Worm (Caenorhabditis elegans): ENCODE measurements around the gene F54F12.2.

Gene F54F12.2

DNA sequence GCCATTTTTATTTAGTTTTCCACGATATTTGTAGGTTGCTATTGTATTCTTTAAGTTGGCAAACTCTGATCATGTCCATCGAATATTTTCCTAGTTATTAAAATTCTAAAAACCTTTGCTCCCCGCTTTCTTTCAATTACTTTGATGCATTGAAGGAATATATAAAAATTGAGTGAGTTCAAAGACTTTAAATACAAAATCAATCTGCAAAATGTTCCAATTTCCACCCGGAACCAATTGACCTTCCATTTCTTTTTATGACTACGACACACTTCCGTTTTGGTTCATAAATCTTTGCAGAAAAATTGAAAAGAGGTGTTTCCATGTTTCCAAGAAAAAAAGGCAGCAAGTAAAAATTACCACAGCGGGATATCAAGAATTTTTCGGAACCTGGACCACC lies at the start of gene F54F12.2:
Gene F54F12.2 (plus strand): TSS at position 301 of the 400 bp plus-strand sequence.
- TF ChIP-seq nhr-21 (tag; optimal IDR thresholded peaks at IDR 0.05) (no peak), nhr-25 (tag; optimal IDR thresholded peaks at IDR 0.05) (no peak), nhr-129 (tag; optimal IDR thresholded peaks at IDR 0.05) (no peak), nhr-237 (tag; optimal IDR thresholded peaks at IDR 0.05) (no peak), sem-4 (tag; optimal IDR thresholded peaks at IDR 0.05) (no peak), unc-39 (tag; optimal IDR thresholded peaks at IDR 0.05) (no peak), alr-1 (tag; optimal IDR thresholded peaks at IDR 0.05) (no peak), ztf-4 (tag; optimal IDR thresholded peaks at IDR 0.05) (no peak), mab-5 (tag; optimal IDR thresholded peaks at IDR 0.05) (no peak), R02D3.7 (tag; optimal IDR thresholded peaks at IDR 0.05) (no peak), skn-1 (tag; optimal IDR thresholded peaks at IDR 0.05) (no peak)

DNA sequence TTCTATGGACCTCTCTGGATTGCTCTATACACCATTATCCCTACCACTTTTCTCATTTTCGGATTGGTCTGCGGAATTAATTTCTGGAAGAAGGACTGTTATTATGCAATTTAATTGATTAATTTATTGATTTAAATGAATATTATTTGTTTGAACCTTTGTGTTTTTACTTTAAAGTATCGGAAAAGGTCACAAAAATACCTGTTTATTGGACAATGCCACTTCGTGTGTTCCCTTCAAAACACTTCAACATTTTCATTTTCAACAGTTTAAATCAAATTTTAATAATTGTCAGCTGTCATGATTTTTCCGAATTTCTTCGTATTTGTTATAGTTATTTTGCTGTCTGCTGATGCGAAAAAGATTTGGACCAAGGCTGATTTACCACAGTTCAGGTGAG lies 48.8 kb upstream of the F54F12.2 start, which contains the start of gene ZK1010.12:
Gene ZK1010.12 (plus strand): TSS at position 301 of the 400 bp plus-strand sequence.
- TF ChIP-seq mbf-1 (tag; optimal IDR thresholded peaks at IDR 0.05) (no peak), nhr-12 (tag; optimal IDR thresholded peaks at IDR 0.05) (no peak), alr-1 (tag; optimal IDR thresholded peaks at IDR 0.05) (no peak), nhr-23 (tag; optimal IDR thresholded peaks at IDR 0.05) (no peak), F13H6.1 (tag; optimal IDR thresholded peaks at IDR 0.05) (no peak), nhr-237 (tag; optimal IDR thresholded peaks at IDR 0.05) (no peak), nhr-25 (tag; optimal IDR thresholded peaks at IDR 0.05) (no peak), ceh-82 (tag; optimal IDR thresholded peaks at IDR 0.05) (no peak), lin-39 (tag; optimal IDR thresholded peaks at IDR 0.05) (no peak), dmd-4 (tag; optimal IDR thresholded peaks at IDR 0.05) (no peak), blmp-1 (tag; optimal IDR thresholded peaks at IDR 0.05; ENCODE audit: insufficient read depth) (no peak), nhr-21 (tag; optimal IDR thresholded peaks at IDR 0.05) (no peak), sma-9 (GFP tag; optimal IDR thresholded peaks at IDR 0.05) (no peak), sma-9 (tag; optimal IDR thresholded peaks at IDR 0.05) (no peak), zag-1 (tag; optimal IDR thresholded peaks at IDR 0.05) (no peak), unc-62 (GFP tag; optimal IDR thresholded peaks at IDR 0.05) (no peak), snpc-4 (tag; optimal IDR thresholded peaks at IDR 0.05) (no peak), lin-11 (tag; optimal IDR thresholded peaks at IDR 0.05) (no peak)

DNA sequence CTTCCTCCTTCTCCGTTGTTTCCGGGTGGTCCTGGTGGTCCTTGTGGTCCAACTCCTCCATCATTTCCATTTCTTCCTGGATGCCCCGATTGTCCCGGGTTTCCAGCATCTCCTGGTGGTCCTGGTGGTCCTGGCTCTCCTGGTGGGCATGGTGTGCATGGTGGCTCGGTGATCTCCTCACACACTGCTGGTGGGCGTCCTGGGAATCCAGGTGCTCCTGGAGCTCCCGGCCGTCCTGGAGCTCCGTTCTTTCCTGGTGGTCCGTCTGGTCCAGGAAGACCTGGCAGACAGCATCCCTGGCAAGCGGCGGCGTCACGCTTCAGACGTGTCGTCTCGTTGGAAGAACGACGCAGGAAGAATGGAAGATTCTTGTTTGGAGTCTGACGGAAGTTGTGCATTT lies 46.8 kb upstream of the F54F12.2 start:
- TF ChIP-seq ceh-16 (tag; optimal IDR thresholded peaks at IDR 0.05), result no peak

DNA sequence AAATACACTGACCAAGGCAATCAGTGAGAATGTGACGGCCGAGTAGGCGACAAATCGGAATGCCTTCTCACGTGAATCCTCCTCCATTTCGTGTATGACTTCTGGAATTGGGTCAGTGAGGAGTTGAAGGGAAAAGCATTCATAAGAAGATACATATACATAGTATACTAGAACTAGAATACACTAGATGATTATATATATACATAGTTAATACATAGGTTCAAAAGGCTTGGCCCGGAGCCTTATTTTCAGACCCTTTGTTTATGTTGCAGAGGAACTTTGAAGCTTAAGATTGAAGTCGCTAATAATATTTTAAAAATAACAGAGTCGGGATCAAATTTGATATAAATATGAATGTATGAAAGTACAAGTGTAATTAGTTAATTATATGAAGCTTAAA lies 46.2 kb upstream of the F54F12.2 start, which contains the start of gene col-97:
Gene col-97 (minus strand): TSS at position 101 of the 400 bp plus-strand sequence.
- no peak for TF ChIP-seq Y55F3AM.14 (GFP tag; optimal IDR thresholded peaks at IDR 0.05)
- TF ChIP-seq lin-13 (GFP tag; optimal IDR thresholded peaks at IDR 0.05), result no peak

DNA sequence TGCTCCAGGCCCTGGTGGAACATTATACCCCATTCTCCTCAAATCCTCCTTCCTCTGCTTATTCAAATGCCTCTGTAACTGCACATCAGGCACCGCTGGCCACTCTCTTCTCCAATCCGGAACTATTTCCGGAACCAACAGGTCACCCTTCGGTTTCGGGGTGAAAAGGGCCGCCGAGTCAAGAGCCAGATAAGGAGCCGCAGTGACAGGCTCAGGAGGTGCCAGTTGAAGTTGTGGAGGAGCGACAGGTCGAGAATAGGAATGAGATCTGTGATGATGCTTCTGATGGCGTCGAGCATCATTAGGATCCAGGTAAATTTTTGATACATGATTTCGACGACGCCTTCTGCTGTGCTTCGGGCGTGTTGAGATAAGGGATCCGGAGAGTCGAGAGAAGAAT lies 41.6 kb upstream of the F54F12.2 start:
- TF ChIP-seq nhr-129 (tag; optimal IDR thresholded peaks at IDR 0.05), result no peak
- TF ChIP-seq egl-27 (tag; optimal IDR thresholded peaks at IDR 0.05), result no peak
- TF ChIP-seq peb-1 (tag; optimal IDR thresholded peaks at IDR 0.05), result no peak
- TF ChIP-seq lin-39 (tag; optimal IDR thresholded peaks at IDR 0.05), result no peak
- no peak for TF ChIP-seq sem-4 (tag; optimal IDR thresholded peaks at IDR 0.05)
- no peak for TF ChIP-seq zag-1 (tag; optimal IDR thresholded peaks at IDR 0.05)
- no peak for TF ChIP-seq unc-62 (GFP tag; optimal IDR thresholded peaks at IDR 0.05)
- no peak for TF ChIP-seq blmp-1 (tag; optimal IDR thresholded peaks at IDR 0.05; ENCODE audit: insufficient read depth)
- no peak for TF ChIP-seq lin-13 (GFP tag; optimal IDR thresholded peaks at IDR 0.05)
- no peak for TF ChIP-seq sma-3 (GFP tag; optimal IDR thresholded peaks at IDR 0.05)
- no peak for TF ChIP-seq sma-9 (GFP tag; optimal IDR thresholded peaks at IDR 0.05)
- no peak for TF ChIP-seq sma-9 (tag; optimal IDR thresholded peaks at IDR 0.05)
- no peak for TF ChIP-seq mdl-1 (tag; optimal IDR thresholded peaks at IDR 0.05)
- TF ChIP-seq ama-1 (optimal IDR thresholded peaks at IDR 0.05), result no peak
- no peak for TF ChIP-seq nhr-237 (tag; optimal IDR thresholded peaks at IDR 0.05)
- TF ChIP-seq mbf-1 (tag; optimal IDR thresholded peaks at IDR 0.05), result no peak
- no peak for TF ChIP-seq nhr-21 (tag; optimal IDR thresholded peaks at IDR 0.05)
- no peak for TF ChIP-seq nhr-10 (tag; optimal IDR thresholded peaks at IDR 0.05)
- no peak for TF ChIP-seq Y55F3AM.14 (GFP tag; optimal IDR thresholded peaks at IDR 0.05)
- no peak for TF ChIP-seq lin-11 (tag; optimal IDR thresholded peaks at IDR 0.05)
- no peak for TF ChIP-seq aly-2 (tag; optimal IDR thresholded peaks at IDR 0.05)

All from whole organism, L2 larva.